Worm (Caenorhabditis elegans): ENCODE data around the gene C33F10.14.

- TF ChIP-seq unc-42 (tag; optimal IDR thresholded peaks at IDR 0.05) (no peak), fkh-10 (GFP tag; optimal IDR thresholded peaks at IDR 0.05) (no peak), ama-1 (optimal IDR thresholded peaks at IDR 0.05) (no peak), rnt-1 (tag; optimal IDR thresholded peaks at IDR 0.05) (no peak), tbx-7 (tag; optimal IDR thresholded peaks at IDR 0.05) (no peak), elt-2 (tag; optimal IDR thresholded peaks at IDR 0.05) (no peak)
Measured at ce11 chrII:4806261-4806660, 9.1 kb downstream of the C33F10.14 start.

Data from whole organism, late embryonic.